Fruit fly (Drosophila melanogaster) whole organism, embryonic: ENCODE measurements around the gene Acat1.

Source experiments
- Aef1 ChIP-seq: fragments of 200-800 bp; sonication (Bioruptor generic); IDR thresholded peaks from 3 replicates; pipeline ENCODE4 v1.3.6; 2022; ENCODE audit warnings: missing biosample characterization, missing genetic modification characterization
- B-H1 ChIP-seq: fragments of 200-800 bp; sonication (Bioruptor generic); IDR thresholded peaks from 3 replicates; pipeline ENCODE4 v1.3.6; 2022; ENCODE audit warnings: missing biosample characterization, missing genetic modification characterization
- B-H2 ChIP-seq: fragments of 200-800 bp; sonication (Bioruptor generic); optimal IDR thresholded peaks from 2 replicates; lab custom pipeline; 2018; ENCODE audit warnings: missing biosample characterization, mild to moderate bottlenecking, missing genetic modification characterization
- BEAF-32 ChIP-seq: fragments of 200-800 bp; sonication (Bioruptor generic); optimal IDR thresholded peaks from 3 replicates; lab custom pipeline; 2017; ENCODE audit warnings: missing biosample characterization, missing genetic modification characterization, mild to moderate bottlenecking, moderate library complexity, missing genetic modification reagents
- CG10209 ChIP-seq: fragments of 200-800 bp; sonication (Bioruptor generic); optimal IDR thresholded peaks from 3 replicates; lab custom pipeline; 2017; ENCODE audit warnings: missing biosample characterization, mild to moderate bottlenecking, missing genetic modification characterization, missing genetic modification reagents
- CG12155 ChIP-seq: fragments of 200-800 bp; sonication (Bioruptor generic); optimal IDR thresholded peaks from 3 replicates; lab custom pipeline; 2016; ENCODE audit warnings: missing biosample characterization, missing genetic modification characterization
- CG12391 ChIP-seq: fragments of 200-800 bp; sonication (Bioruptor generic); optimal IDR thresholded peaks from 3 replicates; lab custom pipeline; 2018; ENCODE audit warnings: missing biosample characterization, mild to moderate bottlenecking, missing genetic modification characterization, moderate library complexity
- CG13287 ChIP-seq: fragments of 200-800 bp; sonication (Bioruptor generic); IDR thresholded peaks from 2 replicates; pipeline ENCODE4 v1.3.6; 2022; ENCODE audit warnings: missing biosample characterization, missing genetic modification characterization; ENCODE audit not compliant: partially characterized antibody
- CG15073 ChIP-seq: fragments of 200-800 bp; sonication (Bioruptor generic); optimal IDR thresholded peaks from 2 replicates; lab custom pipeline; 2016; ENCODE audit warnings: missing biosample characterization, missing genetic modification characterization
- CG17912 ChIP-seq: fragments of 200-800 bp; sonication (Bioruptor generic); optimal IDR thresholded peaks from 2 replicates; lab custom pipeline; 2018; ENCODE audit warnings: missing biosample characterization, mild to moderate bottlenecking, missing genetic modification characterization
- CG1792 ChIP-seq: fragments of 200-800 bp; sonication (Bioruptor generic); optimal IDR thresholded peaks from 2 replicates; lab custom pipeline; 2016; ENCODE audit warnings: missing biosample characterization, missing genetic modification characterization
- CG2199 ChIP-seq: fragments of 200-800 bp; sonication (Bioruptor generic); IDR thresholded peaks from 3 replicates; pipeline ENCODE4 v1.3.6; 2022; ENCODE audit warnings: missing biosample characterization, missing genetic modification characterization
- CG3065 ChIP-seq: fragments of 200-800 bp; sonication (Bioruptor generic); optimal IDR thresholded peaks from 2 replicates; lab custom pipeline; 2016; ENCODE audit warnings: missing biosample characterization, missing genetic modification characterization
- CG32772 ChIP-seq: fragments of 200-800 bp; sonication (Bioruptor generic); IDR thresholded peaks from 2 replicates; pipeline ENCODE4 v1.3.6; 2022; ENCODE audit warnings: missing biosample characterization, missing genetic modification characterization
- CG34376 ChIP-seq: fragments of 200-800 bp; sonication (Bioruptor generic); optimal IDR thresholded peaks from 2 replicates; lab custom pipeline; 2018; ENCODE audit warnings: missing biosample characterization, mild to moderate bottlenecking, missing genetic modification characterization
- CG6254 ChIP-seq: fragments of 200-800 bp; sonication (Bioruptor generic); optimal IDR thresholded peaks from 3 replicates; lab custom pipeline; 2017; ENCODE audit warnings: mild to moderate bottlenecking, missing biosample characterization, missing genetic modification reagents, missing genetic modification characterization
- CG6654 ChIP-seq: fragments of 200-800 bp; sonication (Bioruptor generic); optimal IDR thresholded peaks from 2 replicates; lab custom pipeline; 2017; ENCODE audit warnings: missing biosample characterization, mild to moderate bottlenecking, missing genetic modification characterization
- CG7987 ChIP-seq: fragments of 200-800 bp; sonication (Bioruptor generic); optimal IDR thresholded peaks from 2 replicates; lab custom pipeline; 2018; ENCODE audit warnings: missing biosample characterization, mild to moderate bottlenecking, missing genetic modification characterization, moderate library complexity
- CG8478 ChIP-seq: fragments of >200 bp; optimal IDR thresholded peaks from 2 replicates; lab custom pipeline; 2018
- CG8944 ChIP-seq: fragments of 200-800 bp; sonication (Bioruptor generic); optimal IDR thresholded peaks from 3 replicates; lab custom pipeline; 2016; ENCODE audit warnings: missing biosample characterization, missing genetic modification characterization
- CG9609 ChIP-seq: fragments of 200-800 bp; sonication (Bioruptor generic); optimal IDR thresholded peaks from 3 replicates; lab custom pipeline; 2016; ENCODE audit warnings: missing biosample characterization, missing genetic modification characterization
- Dbx ChIP-seq: fragments of 200-800 bp; sonication (Bioruptor generic); IDR thresholded peaks from 3 replicates; pipeline ENCODE4 v1.3.6; 2022; ENCODE audit warnings: missing biosample characterization, missing genetic modification characterization
- Ets97D ChIP-seq: fragments of 200-800 bp; sonication (Bioruptor generic); optimal IDR thresholded peaks from 3 replicates; lab custom pipeline; 2016; ENCODE audit warnings: missing biosample characterization, missing genetic modification characterization
- GATAe ChIP-seq: fragments of 200-800 bp; sonication (Bioruptor generic); conservative IDR thresholded peaks from 2 replicates; pipeline ENCODE4 v1.3.6; 2022; ENCODE audit warnings: missing biosample characterization, missing genetic modification characterization
- HHEX ChIP-seq: fragments of 200-800 bp; sonication (Bioruptor generic); optimal IDR thresholded peaks from 3 replicates; lab custom pipeline; 2017; ENCODE audit warnings: missing biosample characterization, mild to moderate bottlenecking, missing genetic modification characterization, missing genetic modification reagents
- HLHmδ ChIP-seq: fragments of 200-800 bp; sonication (Bioruptor generic); optimal IDR thresholded peaks from 2 replicates; lab custom pipeline; 2018; ENCODE audit warnings: missing biosample characterization, mild to moderate bottlenecking, missing genetic modification characterization, moderate library complexity
- Med ChIP-seq: fragments of 200-800 bp; sonication (Bioruptor generic); peaks from one replicate; lab custom pipeline; 2016; ENCODE audit warnings: missing biosample characterization, missing genetic modification characterization, mild to moderate bottlenecking, inconsistent platforms, moderate library complexity
- Nf-YB ChIP-seq: fragments of 200-800 bp; sonication (Bioruptor generic); optimal IDR thresholded peaks from 3 replicates; lab custom pipeline; 2019; ENCODE audit warnings: missing biosample characterization, mild to moderate bottlenecking, missing genetic modification characterization, moderate library complexity
- Opbp ChIP-seq: fragments of 200-800 bp; sonication (Bioruptor generic); IDR thresholded peaks from 3 replicates; pipeline ENCODE4 v1.3.6; 2022; ENCODE audit warnings: missing biosample characterization, missing genetic modification characterization; ENCODE audit not compliant: partially characterized antibody
- PHDP ChIP-seq: fragments of 200-800 bp; sonication (Bioruptor generic); optimal IDR thresholded peaks from 3 replicates; lab custom pipeline; 2018; ENCODE audit warnings: missing biosample characterization, mild to moderate bottlenecking, missing genetic modification characterization, moderate library complexity
- Pdp1 ChIP-seq, 2 experiments: fragments of 200-800 bp; sonication (Bioruptor generic); optimal IDR thresholded peaks; 3 replicates each; lab custom pipeline; 2016; ENCODE audit warnings: missing biosample characterization in 2 of 2, missing genetic modification characterization in 2 of 2, mild to moderate bottlenecking in 1 of 2, moderate library complexity in 1 of 2
- Xbp1 ChIP-seq: fragments of 200-800 bp; sonication (Bioruptor generic); optimal IDR thresholded peaks from 3 replicates; lab custom pipeline; 2016; ENCODE audit warnings: missing biosample characterization, mild to moderate bottlenecking, missing genetic modification characterization
- YL-1 ChIP-seq: fragments of 200-800 bp; sonication (Bioruptor generic); optimal IDR thresholded peaks from 3 replicates; lab custom pipeline; 2017; ENCODE audit warnings: missing biosample characterization, mild to moderate bottlenecking, missing genetic modification characterization
- ash1 ChIP-seq: fragments of 200-800 bp; sonication (Bioruptor generic); optimal IDR thresholded peaks from 2 replicates; lab custom pipeline; 2018; ENCODE audit warnings: missing biosample characterization, mild to moderate bottlenecking, missing genetic modification characterization
- btn ChIP-seq: fragments of 200-800 bp; sonication (Bioruptor generic); optimal IDR thresholded peaks from 2 replicates; lab custom pipeline; 2016; ENCODE audit warnings: missing biosample characterization, missing genetic modification characterization
- chm ChIP-seq: fragments of 200-800 bp; sonication (Bioruptor generic); IDR thresholded peaks from 2 replicates; pipeline ENCODE4 v1.3.6; 2022; ENCODE audit warnings: missing biosample characterization, missing genetic modification characterization
- crp ChIP-seq, 2 experiments: fragments of 200-800 bp; sonication (Bioruptor generic); optimal IDR thresholded peaks; 2 replicates in 1 of 2; 3 replicates in 1 of 2; lab custom pipeline; 2017; ENCODE audit warnings: missing biosample characterization in 2 of 2, missing genetic modification characterization in 2 of 2, mild to moderate bottlenecking in 1 of 2, moderate library complexity in 1 of 2
- grn ChIP-seq: fragments of 200-800 bp; sonication (Bioruptor generic); optimal IDR thresholded peaks from 3 replicates; lab custom pipeline; 2017; ENCODE audit warnings: missing biosample characterization, missing genetic modification characterization
- insv ChIP-seq, 2 experiments: fragments of 200-800 bp; sonication (Bioruptor generic); optimal IDR thresholded peaks; 3 replicates each; lab custom pipeline; 2016 to 2018; ENCODE audit warnings: missing biosample characterization in 2 of 2, missing genetic modification characterization in 2 of 2
- lab ChIP-seq: fragments of 200-800 bp; sonication (Bioruptor generic); optimal IDR thresholded peaks from 3 replicates; lab custom pipeline; 2017; ENCODE audit warnings: missing biosample characterization, missing genetic modification characterization, mild to moderate bottlenecking, moderate library complexity, missing genetic modification reagents
- nerfin-2 ChIP-seq: fragments of 200-800 bp; sonication (Bioruptor generic); IDR thresholded peaks from 2 replicates; pipeline ENCODE4 v1.3.6; 2022; ENCODE audit warnings: missing biosample characterization, missing genetic modification characterization; ENCODE audit not compliant: partially characterized antibody
- nmo ChIP-seq: fragments of 200-800 bp; sonication (Bioruptor generic); optimal IDR thresholded peaks from 2 replicates; lab custom pipeline; 2018; ENCODE audit warnings: missing biosample characterization, mild to moderate bottlenecking, missing genetic modification characterization, moderate library complexity
- nom ChIP-seq: fragments of 200-800 bp; sonication (Bioruptor generic); optimal IDR thresholded peaks from 2 replicates; lab custom pipeline; 2017; ENCODE audit warnings: missing biosample characterization, missing genetic modification characterization, mild to moderate bottlenecking, moderate library complexity, missing genetic modification reagents
- odd ChIP-seq: fragments of 200-800 bp; sonication (Bioruptor generic); optimal IDR thresholded peaks from 2 replicates; lab custom pipeline; 2017; ENCODE audit warnings: missing biosample characterization, mild to moderate bottlenecking, missing genetic modification characterization
- prd ChIP-seq, 3 experiments: fragments of >200 bp in 2 of 3; fragments of 200-800 bp in 1 of 3; sonication (Bioruptor generic) in 1 of 3; optimal IDR thresholded peaks in 2 of 3; IDR thresholded peaks in 1 of 3; 2 replicates in 2 of 3; 3 replicates in 1 of 3; pipeline versions ENCODE4 v1.3.6 to Lab custom; 2017 to 2022; ENCODE audit warnings: missing biosample characterization in 1 of 3, missing genetic modification characterization in 1 of 3
- so ChIP-seq: fragments of 200-800 bp; sonication (Bioruptor generic); IDR thresholded peaks from 3 replicates; pipeline ENCODE4 v1.3.6; 2022; ENCODE audit warnings: missing biosample characterization, missing genetic modification characterization
- stwl ChIP-seq: fragments of 200-800 bp; sonication (Bioruptor generic); optimal IDR thresholded peaks from 3 replicates; lab custom pipeline; 2018; ENCODE audit warnings: missing biosample characterization, mild to moderate bottlenecking, missing genetic modification characterization, moderate library complexity
- tx ChIP-seq: fragments of 200-800 bp; sonication (Bioruptor generic); optimal IDR thresholded peaks from 2 replicates; lab custom pipeline; 2016; ENCODE audit warnings: missing biosample characterization, missing genetic modification characterization

Gene Acat1

DNA sequence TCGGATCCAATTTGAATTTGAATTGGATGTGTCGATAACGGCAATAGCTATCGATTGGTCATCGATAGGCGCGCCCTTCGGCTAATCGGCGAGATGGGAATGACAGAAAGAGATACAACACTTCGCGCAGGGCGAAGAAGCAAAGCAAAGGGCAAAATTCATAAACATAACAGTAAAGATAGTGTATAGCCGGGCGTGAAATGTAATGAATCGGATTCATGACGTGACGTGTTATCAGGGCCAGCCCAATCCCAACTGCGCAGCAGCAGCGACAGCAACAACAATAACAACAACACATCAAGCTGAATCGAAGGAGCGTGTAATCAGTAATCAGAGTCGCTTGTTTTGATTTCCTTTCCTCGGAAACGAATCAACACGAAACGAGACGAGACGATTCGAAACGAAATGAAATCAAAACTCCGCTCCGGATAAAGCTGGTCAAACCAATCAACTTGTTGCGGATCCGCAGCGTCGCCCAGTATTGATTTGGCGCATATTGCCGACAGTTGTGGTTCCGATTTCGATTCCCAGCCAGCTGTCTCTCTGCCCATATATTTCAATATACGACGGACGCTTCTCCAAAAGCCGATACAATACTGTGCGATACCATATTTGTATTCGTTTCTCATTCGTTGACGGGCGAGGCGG lies 23.5 kb upstream of the Acat1 start, which contains the start of gene snz (continued):
- TF ChIP-seq stwl (tag; lab: Kevin White, UChicago) (peak; percentile 49), Ets97D (GFP tag; lab: Kevin White, UChicago) (peak; percentile 38), Aef1 (no peak), HHEX (GFP tag; lab: Kevin White, UChicago) (no peak), nerfin-2 (GFP tag; lab: Robert Waterston, UW) (peak; percentile 65), CG9609 (GFP tag; lab: Kevin White, UChicago) (no peak), Med (peak; percentile 71), grn (GFP tag; lab: Kevin White, UChicago) (peak; percentile 69), CG12391 (tag; lab: Kevin White, UChicago) (no peak), nmo (GFP tag; lab: Kevin White, UChicago) (peak; percentile 1), PHDP (tag; lab: Kevin White, UChicago) (no peak), CG3065 (no peak), Xbp1 (GFP tag; lab: Kevin White, UChicago) (peak; percentile 5), CG17912 (GFP tag; lab: Kevin White, UChicago) (no peak), CG1792 (GFP tag; lab: Kevin White, UChicago) (no peak), YL-1 (peak; percentile 6), CG6254 (GFP tag; lab: Kevin White, UChicago) (no peak), CG32772 (GFP tag; lab: Robert Waterston, UW) (no peak), chm (GFP tag; lab: Robert Waterston, UW) (no peak), CG7987 (GFP tag; lab: Kevin White, UChicago) (peak; percentile 23), Dbx (GFP tag; lab: Robert Waterston, UW) (0 out of 3 replicates have a peak, but pooled peaks have one; percentile 5), odd (GFP tag; lab: Kevin White, UChicago) (no peak), CG8944 (GFP tag; lab: Kevin White, UChicago) (no peak), CG12155 (GFP tag; lab: Kevin White, UChicago) (peak; percentile 70), insv (GFP tag; optimal IDR thresholded peaks at IDR 0.05; lab: Kevin White, UChicago) (peak in 1 of 2 experiments; percentile 91), ash1 (no peak), CG34376 (GFP tag; lab: Kevin White, UChicago) (peak; percentile 97), Pdp1 (GFP tag; optimal IDR thresholded peaks at IDR 0.05; lab: Kevin White, UChicago) (peak in 1 of 2 experiments; percentile 52), Nf-YB (no peak), CG15073 (GFP tag; lab: Kevin White, UChicago) (no peak), so (GFP tag; lab: Robert Waterston, UW) (no peak), CG10209 (no peak), CG2199 (GFP tag; lab: Robert Waterston, UW) (0 out of 3 replicates have a peak, but pooled peaks have one; percentile 41), B-H2 (GFP tag; lab: Kevin White, UChicago) (peak; percentile 30), HLHmδ (GFP tag; lab: Kevin White, UChicago) (no peak), BEAF-32 (peak; percentile 73), CG6654 (GFP tag; lab: Kevin White, UChicago) (no peak), nom (GFP tag; lab: Kevin White, UChicago) (peak; percentile 11), GATAe (GFP tag; lab: Robert Waterston, UW) (peak; percentile 54; the same call in 1 of the 2 replicates), CG13287 (GFP tag; lab: Robert Waterston, UW) (peak; percentile 83), crp (GFP tag; optimal IDR thresholded peaks at IDR 0.05; lab: Kevin White, UChicago) (peak in 1 of 2 experiments; percentile 0), lab (GFP tag; lab: Kevin White, UChicago) (peak; percentile 46), Opbp (GFP tag; lab: Robert Waterston, UW) (peak; percentile 74; the same call in 2 of the 3 replicates), tx (GFP tag; lab: Kevin White, UChicago) (no peak), prd (optimal IDR thresholded peaks at IDR 0.05; lab: Kevin White, UChicago) (no peak), prd (GFP tag; IDR thresholded peaks at IDR 0.05; lab: Robert Waterston, UW) (peak; percentile 5; the same call in 1 of the 3 replicates), btn (GFP tag; lab: Kevin White, UChicago) (no peak), CG8478 (lab: Kevin White, UChicago) (no peak), B-H1 (no peak)
